Worm (Caenorhabditis elegans) whole organism, L1 larva: Measurements from ENCODE around the gene lea-1.
"Not testable (repeated sequence)": the region's sequence is repeated elsewhere in the genome, so short reads cannot be mapped to it uniquely, and the experiment has no call there.

Source experiments
- aly-2 ChIP-seq: fragments of 150-350 bp; optimal IDR thresholded peaks from 2 replicates; lab custom pipeline; 2014; ENCODE audit warnings: missing biosample characterization, missing genetic modification characterization
- elt-3 ChIP-seq, 6 experiments: fragments of 150-350 bp in 1 of 6; sonication (generic microtip); optimal IDR thresholded peaks; 2 replicates each; lab custom pipeline; 2017 to 2018; ENCODE audit warnings: missing biosample characterization in 6 of 6, missing genetic modification characterization in 6 of 6, inconsistent platforms in 1 of 6
- pqm-1 ChIP-seq: sonication (generic microtip); optimal IDR thresholded peaks from 3 replicates; lab custom pipeline; 2017; ENCODE audit warnings: missing biosample characterization, missing genetic modification characterization

DNA sequence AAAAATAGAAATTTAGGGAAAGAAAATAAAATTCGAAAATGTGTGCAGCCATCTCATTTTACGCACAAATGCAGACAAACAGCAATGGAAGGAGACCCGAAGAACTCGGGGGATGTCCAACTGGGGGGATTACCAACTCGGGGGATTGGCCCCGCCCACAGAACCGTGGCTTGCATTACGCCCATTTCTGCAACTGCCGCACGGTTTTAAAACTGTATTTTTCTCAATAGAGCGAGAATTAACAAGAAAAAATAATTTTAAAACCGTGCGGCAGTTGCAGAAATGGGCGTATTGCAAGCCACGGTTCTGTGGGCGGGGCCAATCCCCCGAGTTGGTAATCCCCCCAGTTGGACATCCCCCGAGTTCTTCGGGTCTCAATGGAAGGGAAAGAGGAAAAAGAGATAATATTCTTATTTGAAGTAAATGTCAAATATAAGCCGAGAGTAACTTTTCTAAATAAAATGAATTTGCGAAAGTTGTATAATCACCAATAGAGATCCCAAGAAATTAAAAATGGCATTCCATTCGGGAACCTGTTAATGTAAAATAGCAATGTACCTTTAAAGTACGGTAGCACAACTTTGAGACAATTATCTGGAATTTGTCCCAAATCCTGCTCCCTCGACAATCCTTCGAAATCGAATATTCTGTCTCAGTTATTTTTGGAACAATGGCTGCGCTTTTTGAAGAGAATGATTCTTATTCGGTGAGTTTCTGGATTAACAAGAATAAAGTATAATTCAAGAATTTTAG, 30.8 kb upstream of the lea-1 start, which contains the start of the genes ruvb-1 and tofu-1:
- not testable (repeated sequence) for TF ChIP-seq pqm-1 (tag; lab: Kevin White, UChicago); aly-2; elt-3 (tag; optimal IDR thresholded peaks at IDR 0.05; lab: Kevin White, UChicago)
